Fruit fly (Drosophila melanogaster) whole organism, wandering third instar larva: ENCODE measurements around the gene CG10479.

Source experiments
- Abd-B ChIP-seq: fragments of >200 bp; optimal IDR thresholded peaks from 2 replicates; lab custom pipeline; 2017; ENCODE audit warnings: missing biosample characterization, missing genetic modification characterization
- CG32264 ChIP-seq: fragments of 200-800 bp; sonication (Bioruptor generic); optimal IDR thresholded peaks from 2 replicates; lab custom pipeline; 2016; ENCODE audit warnings: missing biosample characterization, missing genetic modification characterization
- CrebA ChIP-seq: fragments of 200-800 bp; sonication (Bioruptor generic); optimal IDR thresholded peaks from 2 replicates; lab custom pipeline; 2016; ENCODE audit warnings: missing biosample characterization, mild to moderate bottlenecking, missing genetic modification characterization, borderline replicate concordance
- Dif ChIP-seq: fragments of 200-275, 200-300 bp; sonication (Bioruptor generic); optimal IDR thresholded peaks from 2 replicates; lab custom pipeline; 2018; ENCODE audit warnings: missing biosample characterization, missing genetic modification characterization; ENCODE audit not compliant: partially characterized antibody
- GATAd ChIP-seq: sonication (Bioruptor generic); optimal IDR thresholded peaks from 2 replicates; lab custom pipeline; 2016; ENCODE audit warnings: missing biosample characterization, missing genetic modification characterization
- HLH106 ChIP-seq: fragments of 200-800 bp; optimal IDR thresholded peaks from 3 replicates; lab custom pipeline; 2019; ENCODE audit warnings: missing biosample characterization, mild to moderate bottlenecking, missing genetic modification characterization, moderate library complexity
- Hnf4 ChIP-seq: fragments of 200-800 bp; sonication (Bioruptor generic); optimal IDR thresholded peaks from 2 replicates; lab custom pipeline; 2016; ENCODE audit warnings: missing biosample characterization, mild to moderate bottlenecking, missing genetic modification characterization
- Hr78 ChIP-seq: fragments of >200 bp; optimal IDR thresholded peaks from 2 replicates; lab custom pipeline; 2017; ENCODE audit warnings: missing biosample characterization, missing genetic modification characterization
- Hr83 ChIP-seq: fragments of 200-300 bp; sonication (Bioruptor generic); optimal IDR thresholded peaks from 2 replicates; lab custom pipeline; 2016; ENCODE audit warnings: missing biosample characterization, mild to moderate bottlenecking, missing genetic modification characterization, moderate library complexity; ENCODE audit not compliant: poor library complexity, severe bottlenecking
- Jra ChIP-seq: sonication (Bioruptor generic); optimal IDR thresholded peaks from 2 replicates; lab custom pipeline; 2016; ENCODE audit warnings: missing biosample characterization, missing genetic modification characterization
- Mio ChIP-seq: sonication (Bioruptor generic); optimal IDR thresholded peaks from 2 replicates; lab custom pipeline; 2016; ENCODE audit warnings: missing biosample characterization, missing genetic modification characterization
- Myc ChIP-seq: fragments of >200 bp; optimal IDR thresholded peaks from 2 replicates; lab custom pipeline; 2017
- N ChIP-seq: fragments of >200 bp; optimal IDR thresholded peaks from 2 replicates; lab custom pipeline; 2018; ENCODE audit warnings: missing biosample characterization, missing external identifiers, missing genetic modification characterization
- OdsH ChIP-seq: fragments of 200-800 bp; sonication (Bioruptor generic); optimal IDR thresholded peaks from 2 replicates; lab custom pipeline; 2016; ENCODE audit warnings: missing biosample characterization, mild to moderate bottlenecking, missing genetic modification characterization
- Rel ChIP-seq, 2 experiments: fragments of 200-800 bp; sonication (Bioruptor generic) in 1 of 2; optimal IDR thresholded peaks; 2 replicates in 1 of 2; 3 replicates in 1 of 2; lab custom pipeline; 2016 to 2019; ENCODE audit warnings: mild to moderate bottlenecking in 2 of 2, missing biosample characterization in 2 of 2, missing genetic modification characterization in 2 of 2, moderate library complexity in 1 of 2
- Sp1 ChIP-seq: fragments of 200-800 bp; sonication (Bioruptor generic); optimal IDR thresholded peaks from 3 replicates; lab custom pipeline; 2019; ENCODE audit warnings: missing biosample characterization, mild to moderate bottlenecking, missing genetic modification characterization, moderate library complexity
- br ChIP-seq: fragments of 200-800 bp; sonication (Bioruptor generic); optimal IDR thresholded peaks from 2 replicates; lab custom pipeline; 2016; ENCODE audit warnings: missing biosample characterization, missing genetic modification characterization
- dl ChIP-seq, 2 experiments: fragments of 175-275, 200-275 bp in 1 of 2; fragments of 200-275 bp in 1 of 2; sonication (Bioruptor generic); optimal IDR thresholded peaks; lab custom pipeline; 2018; ENCODE audit warnings: mild to moderate bottlenecking in 2 of 2, missing biosample characterization in 2 of 2, missing genetic modification characterization in 2 of 2, moderate library complexity in 2 of 2; ENCODE audit not compliant: partially characterized antibody in 2 of 2, insufficient read depth in 1 of 2
- dmrt93B ChIP-seq: fragments of 200-800 bp; sonication (Bioruptor generic); optimal IDR thresholded peaks from 2 replicates; lab custom pipeline; 2018; ENCODE audit warnings: missing biosample characterization, mild to moderate bottlenecking, missing genetic modification characterization
- dsf ChIP-seq: sonication (Bioruptor generic); optimal IDR thresholded peaks from 2 replicates; lab custom pipeline; 2016; ENCODE audit warnings: missing biosample characterization, missing genetic modification characterization, borderline replicate concordance
- ey ChIP-seq: fragments of 200-800 bp; sonication (Bioruptor generic); optimal IDR thresholded peaks from 2 replicates; lab custom pipeline; 2016; ENCODE audit warnings: missing biosample characterization, missing genetic modification characterization
- foxo ChIP-seq, 2 experiments: fragments of 200-800 bp; sonication (Bioruptor generic); optimal IDR thresholded peaks; 2 replicates in 1 of 2; 3 replicates in 1 of 2; lab custom pipeline; 2016 to 2017; ENCODE audit warnings: missing biosample characterization in 2 of 2, missing genetic modification characterization in 2 of 2
- fru ChIP-seq: fragments of 200-800 bp; sonication (Bioruptor generic); optimal IDR thresholded peaks from 3 replicates; lab custom pipeline; 2016; ENCODE audit warnings: missing biosample characterization, mild to moderate bottlenecking, missing genetic modification characterization
- h ChIP-seq: fragments of 200-800 bp; sonication (Bioruptor generic); optimal IDR thresholded peaks from 3 replicates; lab custom pipeline; 2016; ENCODE audit warnings: missing biosample characterization, mild to moderate bottlenecking, missing genetic modification characterization
- lola ChIP-seq: fragments of >200 bp; optimal IDR thresholded peaks from 2 replicates; lab custom pipeline; 2017; ENCODE audit warnings: missing biosample characterization, missing genetic modification characterization
- psq ChIP-seq: fragments of 200-800 bp; sonication (Bioruptor generic); optimal IDR thresholded peaks from 3 replicates; lab custom pipeline; 2017; ENCODE audit warnings: missing biosample characterization, mild to moderate bottlenecking, missing genetic modification characterization, moderate library complexity
- rgr ChIP-seq: fragments of 200-800 bp; sonication (Bioruptor generic); optimal IDR thresholded peaks from 3 replicates; lab custom pipeline; 2016; ENCODE audit warnings: missing biosample characterization, mild to moderate bottlenecking, missing genetic modification characterization
- sage ChIP-seq: fragments of 200-800 bp; sonication (Bioruptor generic); optimal IDR thresholded peaks from 2 replicates; lab custom pipeline; 2016; ENCODE audit warnings: missing biosample characterization, mild to moderate bottlenecking, missing genetic modification characterization
- tai ChIP-seq: sonication (Bioruptor generic); optimal IDR thresholded peaks from 2 replicates; lab custom pipeline; 2016; ENCODE audit warnings: missing biosample characterization, missing genetic modification characterization
- usp ChIP-seq: fragments of >200 bp; optimal IDR thresholded peaks from 2 replicates; lab custom pipeline; 2017; ENCODE audit warnings: missing biosample characterization, missing genetic modification characterization

The CG10479 gene

dm6 chr3L:5941508-5941907 lies 34.3 kb downstream of the CG10479 start:
- TF ChIP-seq HLH106 (tag; lab: Kevin White, UChicago) (peak; percentile 44), foxo (GFP tag; optimal IDR thresholded peaks at IDR 0.05; lab: Kevin White, UChicago) (no peak), Sp1 (GFP tag; lab: Kevin White, UChicago) (peak; percentile 15), rgr (GFP tag; lab: Kevin White, UChicago) (no peak), OdsH (GFP tag; lab: Kevin White, UChicago) (peak; percentile 11), Hr78 (GFP tag; lab: Kevin White, UChicago) (no peak)

dm6 chr3L:5941086-5941485 lies 34.7 kb downstream of the CG10479 start:
- TF ChIP-seq br (GFP tag; lab: Kevin White, UChicago) (peak; percentile 19), Hnf4 (GFP tag; lab: Kevin White, UChicago) (no peak), CG32264 (GFP tag; lab: Kevin White, UChicago) (no peak), foxo (GFP tag; optimal IDR thresholded peaks at IDR 0.05; lab: Kevin White, UChicago) (peak in 1 of 2 experiments; percentile 1)

dm6 chr3L:5940431-5940830 lies 35.4 kb downstream of the CG10479 start:
- no peak for TF ChIP-seq dsf (GFP tag; lab: Kevin White, UChicago)
- TF ChIP-seq dmrt93B, result no peak
- TF ChIP-seq fru (GFP tag; lab: Kevin White, UChicago), result no peak
- TF ChIP-seq Mio (GFP tag; lab: Kevin White, UChicago), result no peak
- no peak for TF ChIP-seq br (GFP tag; lab: Kevin White, UChicago)
- no peak for TF ChIP-seq tai (GFP tag; lab: Kevin White, UChicago)
- TF ChIP-seq Hnf4 (GFP tag; lab: Kevin White, UChicago), result no peak
- no peak for TF ChIP-seq Hr78 (GFP tag; lab: Kevin White, UChicago)
- no peak for TF ChIP-seq lola
- TF ChIP-seq HLH106 (tag; lab: Kevin White, UChicago), result no peak
- no peak for TF ChIP-seq sage

dm6 chr3L:5932363-5932914 lies 43.4 kb downstream of the CG10479 start, which contains the start of gene Rcc1:
Gene Rcc1, minus strand, starts transcription at chr3L:5932773.
- peak; percentile 3 for TF ChIP-seq HLH106 (tag; lab: Kevin White, UChicago)
- peak; percentile 98 for TF ChIP-seq Myc
- no peak for TF ChIP-seq OdsH (GFP tag; lab: Kevin White, UChicago)
- peak in 1 of 2 experiments; percentile 2 for TF ChIP-seq foxo (GFP tag; optimal IDR thresholded peaks at IDR 0.05; lab: Kevin White, UChicago)
- TF ChIP-seq, all 38 proteins: peak for 3

dm6 chr3L:5927536-5927935 lies 48.3 kb downstream of the CG10479 start:
- TF ChIP-seq N, result no peak
- no peak for TF ChIP-seq usp (GFP tag; lab: Kevin White, UChicago)
- no peak for TF ChIP-seq Jra (GFP tag; lab: Kevin White, UChicago)

- no peak for TF ChIP-seq GATAd
- TF ChIP-seq Hr83, result no peak
- TF ChIP-seq dl (GFP tag; optimal IDR thresholded peaks at IDR 0.05; lab: Kevin White, UChicago; ENCODE audit: insufficient read depth in 1 of 2, partially characterized antibody in 2 of 2), result peak; percentile 11 to 28
- peak in 1 of 2 experiments; percentile 33 for TF ChIP-seq foxo (GFP tag; optimal IDR thresholded peaks at IDR 0.05; lab: Kevin White, UChicago)
- TF ChIP-seq Hnf4 (GFP tag; lab: Kevin White, UChicago), result no peak
- no peak for TF ChIP-seq Rel (GFP tag; optimal IDR thresholded peaks at IDR 0.05; lab: Kevin White, UChicago)
- peak; percentile 2 for TF ChIP-seq Rel (tag; optimal IDR thresholded peaks at IDR 0.05; lab: Kevin White, UChicago)
- TF ChIP-seq psq (GFP tag; lab: Kevin White, UChicago), result no peak
- no peak for TF ChIP-seq tai (GFP tag; lab: Kevin White, UChicago)
- TF ChIP-seq Sp1 (GFP tag; lab: Kevin White, UChicago), result peak; percentile 34
- peak; percentile 66 for TF ChIP-seq Dif
- peak; percentile 18 for TF ChIP-seq rgr (GFP tag; lab: Kevin White, UChicago)
- no peak for TF ChIP-seq CG32264 (GFP tag; lab: Kevin White, UChicago)
- peak; percentile 31 for TF ChIP-seq h
- peak; percentile 19 for TF ChIP-seq OdsH (GFP tag; lab: Kevin White, UChicago)
- no peak for TF ChIP-seq ey
- TF ChIP-seq Abd-B (GFP tag; lab: Kevin White, UChicago), result no peak
- TF ChIP-seq CrebA (GFP tag; lab: Kevin White, UChicago), result no peak
Measured at dm6 chr3L:5926015-5926988, 49.5 kb downstream of the CG10479 start.
